Fruit fly (Drosophila melanogaster) whole organism, embryonic: Measurements from ENCODE around the gene CG32106.
A peak's percentile ranks its signal among the peaks of the same experiment; 100 is the strongest.

Source experiments
- CG10274 ChIP-seq: fragments of 200-800 bp; sonication (Bioruptor generic); optimal IDR thresholded peaks from 3 replicates; lab custom pipeline; 2017; ENCODE audit warnings: missing biosample characterization, mild to moderate bottlenecking, missing genetic modification characterization
- CG11093 ChIP-seq: fragments of 200-800 bp; sonication (Bioruptor generic); IDR thresholded peaks from 3 replicates; pipeline ENCODE4 v1.3.6; 2022; ENCODE audit warnings: missing biosample characterization, missing genetic modification characterization
- CG11398 ChIP-seq: fragments of 200-800 bp; sonication (Bioruptor generic); optimal IDR thresholded peaks from 2 replicates; lab custom pipeline; 2016; ENCODE audit warnings: missing biosample characterization, missing genetic modification characterization
- CG11560 ChIP-seq: fragments of 200-800 bp; sonication (Bioruptor generic); IDR thresholded peaks from 3 replicates; pipeline ENCODE4 v1.3.6; 2022; ENCODE audit warnings: missing biosample characterization, missing genetic modification characterization
- CG12659 ChIP-seq: fragments of 200-800 bp; sonication (Bioruptor generic); optimal IDR thresholded peaks from 3 replicates; lab custom pipeline; 2017; ENCODE audit warnings: mild to moderate bottlenecking, missing biosample characterization, missing genetic modification reagents, missing genetic modification characterization
- CG12942 ChIP-seq: fragments of 200-800 bp; sonication (Bioruptor generic); optimal IDR thresholded peaks from 3 replicates; lab custom pipeline; 2016; ENCODE audit warnings: missing biosample characterization, missing genetic modification characterization
- CG13123 ChIP-seq: fragments of 200-800 bp; sonication (Bioruptor generic); optimal IDR thresholded peaks from 2 replicates; lab custom pipeline; 2016; ENCODE audit warnings: missing biosample characterization, missing genetic modification characterization
- CG13894 ChIP-seq: fragments of 200-800 bp; sonication (Bioruptor generic); optimal IDR thresholded peaks from 3 replicates; lab custom pipeline; 2018; ENCODE audit warnings: missing biosample characterization, mild to moderate bottlenecking, missing genetic modification characterization, moderate library complexity
- CG14860 ChIP-seq: fragments of 200-800 bp; sonication (Bioruptor generic); IDR thresholded peaks from 3 replicates; pipeline ENCODE4 v1.3.6; 2022; ENCODE audit warnings: missing biosample characterization, missing genetic modification characterization; ENCODE audit not compliant: partially characterized antibody
- CG1603 ChIP-seq: fragments of 200-800 bp; sonication (Bioruptor generic); optimal IDR thresholded peaks from 2 replicates; lab custom pipeline; 2019; ENCODE audit warnings: missing biosample characterization, mild to moderate bottlenecking, missing genetic modification characterization, moderate library complexity
- CG17361 ChIP-seq: fragments of 200-800 bp; sonication (Bioruptor generic); IDR thresholded peaks from 3 replicates; pipeline ENCODE4 v1.3.6; 2022; ENCODE audit warnings: missing biosample characterization, missing genetic modification characterization
- CG17385 ChIP-seq: fragments of 200-800 bp; sonication (Bioruptor generic); optimal IDR thresholded peaks from 3 replicates; lab custom pipeline; 2018; ENCODE audit warnings: missing biosample characterization, mild to moderate bottlenecking, missing genetic modification characterization
- CG2120 ChIP-seq: fragments of 200-800 bp; sonication (Bioruptor generic); optimal IDR thresholded peaks from 3 replicates; lab custom pipeline; 2016; ENCODE audit warnings: missing biosample characterization, missing genetic modification characterization
- CG2875 ChIP-seq: fragments of 200-800 bp; sonication (Bioruptor generic); optimal IDR thresholded peaks from 2 replicates; lab custom pipeline; 2017; ENCODE audit warnings: missing biosample characterization, mild to moderate bottlenecking, missing genetic modification characterization, missing genetic modification reagents
- CG30020 ChIP-seq: fragments of 200-800 bp; optimal IDR thresholded peaks from 2 replicates; lab custom pipeline; 2019; ENCODE audit warnings: missing biosample characterization, mild to moderate bottlenecking, missing genetic modification characterization, moderate library complexity
- CG30403 ChIP-seq: fragments of 200-800 bp; sonication (Bioruptor generic); optimal IDR thresholded peaks from 3 replicates; lab custom pipeline; 2016; ENCODE audit warnings: missing biosample characterization, missing genetic modification characterization
- CG3995 ChIP-seq: fragments of 200-800 bp; sonication (Bioruptor generic); optimal IDR thresholded peaks from 3 replicates; lab custom pipeline; 2016; ENCODE audit warnings: missing biosample characterization, missing genetic modification characterization
- CG6683 ChIP-seq: fragments of 200-800 bp; sonication (Bioruptor generic); optimal IDR thresholded peaks from 2 replicates; lab custom pipeline; 2017; ENCODE audit warnings: missing biosample characterization, mild to moderate bottlenecking, missing genetic modification characterization, missing genetic modification reagents
- CG7556 ChIP-seq: fragments of 200-800 bp; sonication (Bioruptor generic); optimal IDR thresholded peaks from 2 replicates; lab custom pipeline; 2017; ENCODE audit warnings: missing biosample characterization, mild to moderate bottlenecking, missing genetic modification characterization
- CG7928 ChIP-seq: fragments of 200-800 bp; sonication (Bioruptor generic); optimal IDR thresholded peaks from 2 replicates; lab custom pipeline; 2017; ENCODE audit warnings: missing biosample characterization, mild to moderate bottlenecking, missing genetic modification characterization
- CG8290 ChIP-seq, 3 experiments: fragments of 200-800 bp; sonication (Bioruptor generic); optimal IDR thresholded peaks; 2 replicates each; lab custom pipeline; 2016 to 2019; ENCODE audit warnings: missing biosample characterization in 3 of 3, missing genetic modification characterization in 3 of 3, mild to moderate bottlenecking in 2 of 3, moderate library complexity in 1 of 3
- CG8359 ChIP-seq: fragments of 200-800 bp; sonication (Bioruptor generic); optimal IDR thresholded peaks from 2 replicates; lab custom pipeline; 2017; ENCODE audit warnings: missing biosample characterization, mild to moderate bottlenecking, missing genetic modification characterization, borderline replicate concordance
- CG8924 ChIP-seq: fragments of 200-800 bp; optimal IDR thresholded peaks from 3 replicates; lab custom pipeline; 2019; ENCODE audit warnings: missing biosample characterization, mild to moderate bottlenecking, missing genetic modification characterization, moderate library complexity
- CG9609 ChIP-seq: fragments of 200-800 bp; sonication (Bioruptor generic); optimal IDR thresholded peaks from 3 replicates; lab custom pipeline; 2016; ENCODE audit warnings: missing biosample characterization, missing genetic modification characterization
- D19A ChIP-seq: fragments of 200-800 bp; optimal IDR thresholded peaks from 3 replicates; lab custom pipeline; 2019; ENCODE audit warnings: missing biosample characterization, mild to moderate bottlenecking, missing genetic modification characterization, moderate library complexity
- Dll ChIP-seq: fragments of 200-800 bp; sonication (Bioruptor generic); IDR thresholded peaks from 4 replicates; pipeline ENCODE4 v1.3.6; 2022; ENCODE audit warnings: missing biosample characterization, missing genetic modification characterization; ENCODE audit not compliant: partially characterized antibody
- Dp ChIP-seq: fragments of 200-800 bp; sonication (Bioruptor generic); optimal IDR thresholded peaks from 2 replicates; lab custom pipeline; 2018; ENCODE audit warnings: missing biosample characterization, mild to moderate bottlenecking, missing genetic modification characterization, moderate library complexity
- ERR ChIP-seq: fragments of 200-800 bp; sonication (Bioruptor generic); optimal IDR thresholded peaks from 2 replicates; lab custom pipeline; 2016; ENCODE audit warnings: missing biosample characterization, missing genetic modification characterization
- Ets97D ChIP-seq: fragments of 200-800 bp; sonication (Bioruptor generic); optimal IDR thresholded peaks from 3 replicates; lab custom pipeline; 2016; ENCODE audit warnings: missing biosample characterization, missing genetic modification characterization
- HLH54F ChIP-seq: fragments of 200-800 bp; sonication (Bioruptor generic); optimal IDR thresholded peaks from 3 replicates; lab custom pipeline; 2016; ENCODE audit warnings: missing biosample characterization, missing genetic modification characterization
- HmgD ChIP-seq: fragments of 200-800 bp; sonication (Bioruptor generic); optimal IDR thresholded peaks from 3 replicates; lab custom pipeline; 2016; ENCODE audit warnings: missing biosample characterization, missing genetic modification characterization
- Lhr ChIP-seq: fragments of 200-800 bp; sonication (Bioruptor generic); optimal IDR thresholded peaks from 3 replicates; lab custom pipeline; 2017; ENCODE audit warnings: mild to moderate bottlenecking, missing biosample characterization, missing genetic modification reagents, missing genetic modification characterization
- Sin3A ChIP-seq: fragments of >200 bp; optimal IDR thresholded peaks from 2 replicates; lab custom pipeline; 2018
- Stat92E ChIP-seq, 3 experiments: fragments of >200 bp in 2 of 3; fragments of 200-800 bp in 1 of 3; sonication (Bioruptor generic) in 1 of 3; optimal IDR thresholded peaks; 2 replicates each; lab custom pipeline; 2017 to 2019; ENCODE audit warnings: missing biosample characterization in 3 of 3, missing genetic modification characterization in 3 of 3, mild to moderate bottlenecking in 1 of 3, moderate library complexity in 1 of 3
- YL-1 ChIP-seq: fragments of 200-800 bp; sonication (Bioruptor generic); optimal IDR thresholded peaks from 3 replicates; lab custom pipeline; 2017; ENCODE audit warnings: missing biosample characterization, mild to moderate bottlenecking, missing genetic modification characterization
- amos ChIP-seq: fragments of 200-800 bp; sonication (Bioruptor generic); IDR thresholded peaks from 2 replicates; pipeline ENCODE4 v1.3.6; 2022; ENCODE audit warnings: missing biosample characterization, missing genetic modification characterization; ENCODE audit not compliant: partially characterized antibody
- bigmax ChIP-seq: fragments of 200-800 bp; sonication (Bioruptor generic); optimal IDR thresholded peaks from 2 replicates; lab custom pipeline; 2018; ENCODE audit warnings: missing biosample characterization, mild to moderate bottlenecking, missing genetic modification characterization
- hkb ChIP-seq, 2 experiments: fragments of 200-800 bp in 1 of 2; fragments of >200 bp in 1 of 2; sonication (Bioruptor generic) in 1 of 2; IDR thresholded peaks in 1 of 2; optimal IDR thresholded peaks in 1 of 2; 2 replicates each; pipeline versions ENCODE4 v1.3.6 to Lab custom; 2017 to 2022; ENCODE audit warnings: missing biosample characterization in 1 of 2, missing genetic modification characterization in 1 of 2
- odd ChIP-seq: fragments of 200-800 bp; sonication (Bioruptor generic); optimal IDR thresholded peaks from 2 replicates; lab custom pipeline; 2017; ENCODE audit warnings: missing biosample characterization, mild to moderate bottlenecking, missing genetic modification characterization
- phol ChIP-seq: fragments of 200-800 bp; sonication (Bioruptor generic); optimal IDR thresholded peaks from 3 replicates; lab custom pipeline; 2018; ENCODE audit warnings: missing biosample characterization, mild to moderate bottlenecking, missing genetic modification characterization, moderate library complexity
- prd ChIP-seq, 3 experiments: fragments of >200 bp in 2 of 3; fragments of 200-800 bp in 1 of 3; sonication (Bioruptor generic) in 1 of 3; optimal IDR thresholded peaks in 2 of 3; IDR thresholded peaks in 1 of 3; 2 replicates in 2 of 3; 3 replicates in 1 of 3; pipeline versions ENCODE4 v1.3.6 to Lab custom; 2017 to 2022; ENCODE audit warnings: missing biosample characterization in 1 of 3, missing genetic modification characterization in 1 of 3
- pzg ChIP-seq: fragments of 200-800 bp; sonication (Bioruptor generic); optimal IDR thresholded peaks from 3 replicates; lab custom pipeline; 2018; ENCODE audit warnings: missing biosample characterization, mild to moderate bottlenecking, missing genetic modification characterization, moderate library complexity
- run ChIP-seq: fragments of 200-800 bp; sonication (Bioruptor generic); optimal IDR thresholded peaks from 3 replicates; lab custom pipeline; 2018; ENCODE audit warnings: missing biosample characterization, mild to moderate bottlenecking, missing genetic modification characterization
- sc ChIP-seq, 3 experiments: fragments of >200 bp in 2 of 3; fragments of 200-800 bp in 1 of 3; sonication (Bioruptor generic) in 1 of 3; optimal IDR thresholded peaks; 2 replicates in 2 of 3; 3 replicates in 1 of 3; lab custom pipeline; 2017; ENCODE audit warnings: mild to moderate bottlenecking in 1 of 3, missing biosample characterization in 1 of 3, missing genetic modification characterization in 1 of 3, missing genetic modification reagents in 1 of 3
- sisA ChIP-seq: fragments of 200-800 bp; sonication (Bioruptor generic); IDR thresholded peaks from 2 replicates; pipeline ENCODE4 v1.3.6; 2022; ENCODE audit warnings: missing biosample characterization, missing genetic modification characterization
- tna ChIP-seq: fragments of 200-800 bp; sonication (Bioruptor generic); IDR thresholded peaks from 2 replicates; pipeline ENCODE4 v1.3.6; 2022; ENCODE audit warnings: missing biosample characterization, missing genetic modification characterization; ENCODE audit not compliant: partially characterized antibody
- zen2 ChIP-seq: fragments of 200-800 bp; sonication (Bioruptor generic); IDR thresholded peaks from 3 replicates; pipeline ENCODE4 v1.3.6; 2022; ENCODE audit warnings: missing biosample characterization, missing genetic modification characterization; ENCODE audit not compliant: partially characterized antibody

The CG32106 gene

dm6 chr3L:12734550-12735012 lies 43.9 kb downstream of the CG32106 start, which contains the start of the genes SmD1 and Ptp69D (continued):
- TF ChIP-seq odd (GFP tag; lab: Kevin White, UChicago) (no peak), Dll (GFP tag; lab: Robert Waterston, UW) (peak; percentile 88), pzg (GFP tag; lab: Kevin White, UChicago) (peak; percentile 55), sc (optimal IDR thresholded peaks at IDR 0.05; lab: Kevin White, UChicago) (no peak), sc (GFP tag; optimal IDR thresholded peaks at IDR 0.05; lab: Kevin White, UChicago) (no peak), prd (optimal IDR thresholded peaks at IDR 0.05; lab: Kevin White, UChicago) (no peak), prd (GFP tag; IDR thresholded peaks at IDR 0.05; lab: Robert Waterston, UW) (no peak), amos (GFP tag; lab: Robert Waterston, UW) (peak; percentile 77), CG30020 (tag; lab: Kevin White, UChicago) (peak; percentile 99), CG14860 (peak; percentile 85), ERR (GFP tag; lab: Kevin White, UChicago) (no peak), Stat92E (GFP tag; optimal IDR thresholded peaks at IDR 0.05; lab: Kevin White, UChicago) (peak in 1 of 3 experiments; percentile 40), CG10274 (GFP tag; lab: Kevin White, UChicago) (no peak), CG6683 (GFP tag; lab: Kevin White, UChicago) (no peak), CG12659 (peak; percentile 87), run (no peak), CG7556 (GFP tag; lab: Kevin White, UChicago) (no peak), tna (GFP tag; lab: Robert Waterston, UW) (peak; percentile 54; the same call in 1 of the 2 replicates), CG11398 (GFP tag; lab: Kevin White, UChicago) (no peak), CG12942 (GFP tag; lab: Kevin White, UChicago) (no peak), CG17361 (peak; percentile 65; the same call in 2 of the 3 replicates), Ets97D (GFP tag; lab: Kevin White, UChicago) (peak; percentile 2), hkb (optimal IDR thresholded peaks at IDR 0.05; lab: Kevin White, UChicago) (peak; percentile 14), hkb (GFP tag; IDR thresholded peaks at IDR 0.05; lab: Robert Waterston, UW) (no peak), Dp (GFP tag; lab: Kevin White, UChicago) (peak; percentile 12), phol (tag; lab: Kevin White, UChicago) (peak; percentile 60), CG13123 (GFP tag; lab: Kevin White, UChicago) (no peak), CG11560 (tag; lab: Robert Waterston, UW) (peak; percentile 88; the same call in 2 of the 3 replicates), CG9609 (GFP tag; lab: Kevin White, UChicago) (no peak), zen2 (peak; percentile 32; the same call in 1 of the 3 replicates), CG11093 (no peak), YL-1 (peak; percentile 24), CG2875 (GFP tag; lab: Kevin White, UChicago) (no peak), HmgD (GFP tag; lab: Kevin White, UChicago) (no peak), CG8290 (GFP tag; optimal IDR thresholded peaks at IDR 0.05; lab: Kevin White, UChicago) (peak; percentile 20), CG8290 (tag; optimal IDR thresholded peaks at IDR 0.05; lab: Kevin White, UChicago) (no peak), D19A (tag; lab: Kevin White, UChicago) (peak; percentile 14), CG7928 (GFP tag; lab: Kevin White, UChicago) (no peak), CG2120 (GFP tag; lab: Kevin White, UChicago) (peak; percentile 15), CG1603 (tag; lab: Kevin White, UChicago) (peak; percentile 99), CG3995 (GFP tag; lab: Kevin White, UChicago) (peak; percentile 26), Lhr (GFP tag; lab: Kevin White, UChicago) (peak; percentile 39), HLH54F (GFP tag; lab: Kevin White, UChicago) (no peak), CG13894 (tag; lab: Kevin White, UChicago) (no peak), Sin3A (lab: Kevin White, UChicago) (peak; percentile 86), CG17385 (no peak), bigmax (peak; percentile 64), CG8924 (peak; percentile 67), sisA (GFP tag; lab: Robert Waterston, UW) (no peak), CG30403 (peak; percentile 3), CG8359 (GFP tag; lab: Kevin White, UChicago) (no peak)
